Worm (Caenorhabditis elegans): ENCODE measurements around the gene cfim-2.
A peak's percentile ranks its signal among the peaks of the same experiment; 100 is the strongest.

cfim-2 gene

ce11 chrIV:8979062-8979612 lies 53.0 kb downstream of the cfim-2 start:
- TF ChIP-seq snpc-1.2 (GFP tag; IDR thresholded peaks at IDR 0.05) (0 out of 2 replicates have a peak, but pooled peaks have one; percentile 24), nhr-76 (tag; optimal IDR thresholded peaks at IDR 0.05) (no peak), set-16 (GFP tag; IDR thresholded peaks at IDR 0.05) (peak; percentile 95), ctbp-1 (GFP tag; IDR thresholded peaks at IDR 0.05) (peak; percentile 23; the same call in 1 of the 2 replicates), ceh-28 (tag; optimal IDR thresholded peaks at IDR 0.05) (no peak), ama-1 (optimal IDR thresholded peaks at IDR 0.05) (no peak)

ce11 chrIV:8979695-8980094 lies 53.6 kb downstream of the cfim-2 start, which contains the start of gene col-119:
Gene col-119, minus strand, starts transcription at chrIV:8979795.
- TF ChIP-seq aha-1 (tag) (peak; percentile 18), pqm-1 (tag; optimal IDR thresholded peaks at IDR 0.05) (no peak), cey-2 (tag; optimal IDR thresholded peaks at IDR 0.05; ENCODE audit: borderline replicate concordance, insufficient read depth) (peak; percentile 38), dmd-6 (GFP tag; IDR thresholded peaks at IDR 0.05) (peak; percentile 16; the same call in 1 of the 2 replicates), lin-15B (tag; optimal IDR thresholded peaks at IDR 0.05) (no peak), nhr-76 (tag; optimal IDR thresholded peaks at IDR 0.05) (peak; percentile 22)
